Worm (Caenorhabditis elegans) whole organism, L4/young adult: Measurements from ENCODE around the gene set-1.

ENCODE experiments used
- W03F9.2 ChIP-seq: fragments of 150-350 bp; optimal IDR thresholded peaks from 2 replicates; lab custom pipeline; 2014; ENCODE audit warnings: missing biosample characterization, missing genetic modification characterization
- dao-5 ChIP-seq: sonication (generic microtip); optimal IDR thresholded peaks from 2 replicates; lab custom pipeline; 2016; ENCODE audit warnings: missing genotype, missing genetic modification characterization, moderate library complexity, missing compliant biosample characterization
- him-1 ChIP-seq: sonication (generic microtip); optimal IDR thresholded peaks from 2 replicates; lab custom pipeline; 2016; ENCODE audit warnings: missing genotype, missing genetic modification reagents, missing genetic modification characterization, missing compliant biosample characterization

Gene set-1

ce11 chrIII:6452278-6452677 lies at the start of gene set-1:
TSS of gene set-1 (minus strand) at chrIII:6452378.
- TF ChIP-seq W03F9.2 (tag; lab: Kevin White, UChicago) (no peak), dao-5 (tag; lab: Kevin White, UChicago) (no peak), him-1 (tag; lab: Kevin White, UChicago) (no peak)

ce11 chrIII:6500032-6500564 lies 47.9 kb upstream of the set-1 start, which contains the start of gene F23F12.3:
TSS of gene F23F12.3 (plus strand) at chrIII:6500514.
- TF ChIP-seq him-1 (tag; lab: Kevin White, UChicago) (no peak), dao-5 (tag; lab: Kevin White, UChicago) (no peak), W03F9.2 (tag; lab: Kevin White, UChicago) (no peak)

ce11 chrIII:6499102-6499501 lies 46.9 kb upstream of the set-1 start:
- TF ChIP-seq dao-5 (tag; lab: Kevin White, UChicago), result no peak
- no peak for TF ChIP-seq him-1 (tag; lab: Kevin White, UChicago)
- no peak for TF ChIP-seq W03F9.2 (tag; lab: Kevin White, UChicago)

- TF ChIP-seq W03F9.2 (tag; lab: Kevin White, UChicago), result no peak
- TF ChIP-seq him-1 (tag; lab: Kevin White, UChicago), result no peak
- TF ChIP-seq dao-5 (tag; lab: Kevin White, UChicago), result no peak
These were observed 46.0 kb upstream of the set-1 start, which contains the start of gene sdz-15 for ce11 chrIII:6498176-6498575. TSS of gene sdz-15 (plus strand) at chrIII:6498476.

ce11 chrIII:6495191-6495723 lies 43.1 kb upstream of the set-1 start, which contains the start of gene F23F12.13:
TSS of gene F23F12.13 (plus strand) at chrIII:6495673.
- TF ChIP-seq W03F9.2 (tag; lab: Kevin White, UChicago) (no peak), dao-5 (tag; lab: Kevin White, UChicago) (no peak), him-1 (tag; lab: Kevin White, UChicago) (no peak)

- no peak for TF ChIP-seq W03F9.2 (tag; lab: Kevin White, UChicago)
- no peak for TF ChIP-seq dao-5 (tag; lab: Kevin White, UChicago)
- TF ChIP-seq him-1 (tag; lab: Kevin White, UChicago), result no peak
These were observed 40.6 kb upstream of the set-1 start, which contains the start of gene srb-11 for ce11 chrIII:6492807-6493206. TSS of gene srb-11 (minus strand) at chrIII:6492907.

ce11 chrIII:6490989-6491388 lies 38.8 kb upstream of the set-1 start:
- TF ChIP-seq W03F9.2 (tag; lab: Kevin White, UChicago) (no peak), dao-5 (tag; lab: Kevin White, UChicago) (no peak), him-1 (tag; lab: Kevin White, UChicago) (no peak)

- TF ChIP-seq dao-5 (tag; lab: Kevin White, UChicago) (no peak), W03F9.2 (tag; lab: Kevin White, UChicago) (no peak), him-1 (tag; lab: Kevin White, UChicago) (no peak)
These were observed 37.3 kb upstream of the set-1 start, which contains the start of gene rpt-3 for ce11 chrIII:6489493-6489892. TSS of gene rpt-3 (plus strand) at chrIII:6489793.

- peak; percentile 64 for TF ChIP-seq W03F9.2 (tag; lab: Kevin White, UChicago)
- no peak for TF ChIP-seq dao-5 (tag; lab: Kevin White, UChicago)
- no peak for TF ChIP-seq him-1 (tag; lab: Kevin White, UChicago)
These were observed 36.7 kb upstream of the set-1 start for ce11 chrIII:6488916-6489315.

- TF ChIP-seq dao-5 (tag; lab: Kevin White, UChicago) (no peak), him-1 (tag; lab: Kevin White, UChicago) (no peak), W03F9.2 (tag; lab: Kevin White, UChicago) (no peak)
These were observed 30.7 kb upstream of the set-1 start, which contains the start of gene chtb-2 for ce11 chrIII:6482918-6483317. TSS of gene chtb-2 (plus strand) at chrIII:6483218.

- TF ChIP-seq W03F9.2 (tag; lab: Kevin White, UChicago) (no peak), dao-5 (tag; lab: Kevin White, UChicago) (no peak), him-1 (tag; lab: Kevin White, UChicago) (no peak)
These were observed 27.3 kb upstream of the set-1 start for ce11 chrIII:6479439-6479838.

- TF ChIP-seq him-1 (tag; lab: Kevin White, UChicago) (no peak), W03F9.2 (tag; lab: Kevin White, UChicago) (no peak), dao-5 (tag; lab: Kevin White, UChicago) (no peak)
These were observed 26.3 kb upstream of the set-1 start, which contains the start of gene zip-8 for ce11 chrIII:6478256-6479004. TSS of gene zip-8 (plus strand) at chrIII:6478955.

- TF ChIP-seq dao-5 (tag; lab: Kevin White, UChicago), result no peak
- no peak for TF ChIP-seq him-1 (tag; lab: Kevin White, UChicago)
- TF ChIP-seq W03F9.2 (tag; lab: Kevin White, UChicago), result no peak
These were observed 24.2 kb upstream of the set-1 start for ce11 chrIII:6476380-6476779.
